Fruit fly (Drosophila melanogaster) whole organism, embryonic: ENCODE measurements around the gene Tpr2.

ENCODE experiments used
- BEAF-32 ChIP-seq: fragments of 200-800 bp; sonication (Bioruptor generic); optimal IDR thresholded peaks from 3 replicates; lab custom pipeline; 2017; ENCODE audit warnings: missing biosample characterization, missing genetic modification characterization, mild to moderate bottlenecking, moderate library complexity, missing genetic modification reagents
- CG10274 ChIP-seq: fragments of 200-800 bp; sonication (Bioruptor generic); optimal IDR thresholded peaks from 3 replicates; lab custom pipeline; 2017; ENCODE audit warnings: missing biosample characterization, mild to moderate bottlenecking, missing genetic modification characterization
- CG10565 ChIP-seq: fragments of 200-800 bp; sonication (Bioruptor generic); optimal IDR thresholded peaks from 3 replicates; lab custom pipeline; 2016; ENCODE audit warnings: missing biosample characterization, mild to moderate bottlenecking, missing genetic modification characterization
- CG11247 ChIP-seq: fragments of 200-800 bp; sonication (Bioruptor generic); IDR thresholded peaks from 2 replicates; pipeline ENCODE4 v1.3.6; 2022; ENCODE audit warnings: missing biosample characterization, missing genetic modification characterization
- CG11723 ChIP-seq: fragments of 200-800 bp; sonication (Bioruptor generic); optimal IDR thresholded peaks from 2 replicates; lab custom pipeline; 2017; ENCODE audit warnings: missing biosample characterization, mild to moderate bottlenecking, missing genetic modification characterization
- CG12769 ChIP-seq: fragments of 200-800 bp; sonication (Bioruptor generic); optimal IDR thresholded peaks from 2 replicates; lab custom pipeline; 2019; ENCODE audit warnings: missing biosample characterization, mild to moderate bottlenecking, missing genetic modification characterization, moderate library complexity
- CG15073 ChIP-seq: fragments of 200-800 bp; sonication (Bioruptor generic); optimal IDR thresholded peaks from 2 replicates; lab custom pipeline; 2016; ENCODE audit warnings: missing biosample characterization, missing genetic modification characterization
- CG15514 ChIP-seq: fragments of 200-800 bp; sonication (Bioruptor generic); optimal IDR thresholded peaks from 3 replicates; lab custom pipeline; 2017; ENCODE audit warnings: missing biosample characterization, missing genetic modification characterization, mild to moderate bottlenecking, moderate library complexity, missing genetic modification reagents
- CG1602 ChIP-seq: fragments of 200-800 bp; sonication (Bioruptor generic); optimal IDR thresholded peaks from 3 replicates; lab custom pipeline; 2016; ENCODE audit warnings: missing biosample characterization, missing genetic modification characterization
- CG17328 ChIP-seq: fragments of 200-800 bp; sonication (Bioruptor generic); IDR thresholded peaks from 2 replicates; pipeline ENCODE4 v1.3.6; 2022; ENCODE audit warnings: missing biosample characterization, missing genetic modification characterization
- CG17912 ChIP-seq: fragments of 200-800 bp; sonication (Bioruptor generic); optimal IDR thresholded peaks from 2 replicates; lab custom pipeline; 2018; ENCODE audit warnings: missing biosample characterization, mild to moderate bottlenecking, missing genetic modification characterization
- CG2712 ChIP-seq: fragments of 200-800 bp; optimal IDR thresholded peaks from 3 replicates; lab custom pipeline; 2019; ENCODE audit warnings: missing biosample characterization, mild to moderate bottlenecking, missing genetic modification characterization, moderate library complexity
- CG31365 ChIP-seq: fragments of 200-800 bp; sonication (Bioruptor generic); optimal IDR thresholded peaks from 2 replicates; lab custom pipeline; 2018; ENCODE audit warnings: missing biosample characterization, mild to moderate bottlenecking, missing genetic modification characterization
- CG31441 ChIP-seq: fragments of 200-800 bp; sonication (Bioruptor generic); IDR thresholded peaks from 2 replicates; pipeline ENCODE4 v1.3.6; 2022; ENCODE audit warnings: missing biosample characterization, missing genetic modification characterization
- CG32767 ChIP-seq: fragments of 200-800 bp; sonication (Bioruptor generic); IDR thresholded peaks from 2 replicates; pipeline ENCODE4 v1.3.6; 2022; ENCODE audit warnings: missing biosample characterization, missing genetic modification characterization
- CG33557 ChIP-seq: fragments of 200-800 bp; sonication (Bioruptor generic); optimal IDR thresholded peaks from 2 replicates; lab custom pipeline; 2019; ENCODE audit warnings: missing biosample characterization, mild to moderate bottlenecking, missing genetic modification characterization, moderate library complexity
- CG4424 ChIP-seq: fragments of 200-800 bp; sonication (Bioruptor generic); optimal IDR thresholded peaks from 3 replicates; lab custom pipeline; 2016; ENCODE audit warnings: missing biosample characterization, missing genetic modification characterization
- CG6813 ChIP-seq: fragments of 200-800 bp; sonication (Bioruptor generic); optimal IDR thresholded peaks from 2 replicates; lab custom pipeline; 2017; ENCODE audit warnings: missing biosample characterization, missing genetic modification characterization, mild to moderate bottlenecking, moderate library complexity, missing genetic modification reagents
- CG7271 ChIP-seq: fragments of 200-800 bp; sonication (Bioruptor generic); optimal IDR thresholded peaks from 2 replicates; lab custom pipeline; 2018; ENCODE audit warnings: missing biosample characterization, mild to moderate bottlenecking, missing genetic modification characterization, moderate library complexity
- CG9932 ChIP-seq: fragments of 200-800 bp; sonication (Bioruptor generic); IDR thresholded peaks from 2 replicates; pipeline ENCODE4 v1.3.6; 2022; ENCODE audit warnings: missing biosample characterization, missing genetic modification characterization
- CoRest ChIP-seq: fragments of 200-800 bp; sonication (Bioruptor generic); optimal IDR thresholded peaks from 3 replicates; lab custom pipeline; 2018; ENCODE audit warnings: missing biosample characterization, mild to moderate bottlenecking, missing genetic modification characterization, moderate library complexity
- ERR ChIP-seq: fragments of 200-800 bp; sonication (Bioruptor generic); optimal IDR thresholded peaks from 2 replicates; lab custom pipeline; 2016; ENCODE audit warnings: missing biosample characterization, missing genetic modification characterization
- Gug ChIP-seq: fragments of 200-800 bp; sonication (Bioruptor generic); IDR thresholded peaks from 4 replicates; pipeline ENCODE4 v1.3.6; 2022; ENCODE audit warnings: missing biosample characterization, missing genetic modification characterization
- Hr3 ChIP-seq: fragments of 200-800 bp; sonication (Bioruptor generic); optimal IDR thresholded peaks from 3 replicates; lab custom pipeline; 2016; ENCODE audit warnings: missing biosample characterization, missing genetic modification characterization
- Hr39 ChIP-seq: fragments of >200 bp; optimal IDR thresholded peaks from 2 replicates; lab custom pipeline; 2017
- MBD-R2 ChIP-seq: fragments of 200-800 bp; sonication (Bioruptor generic); IDR thresholded peaks from 2 replicates; pipeline ENCODE4 v1.3.6; 2022; ENCODE audit warnings: missing biosample characterization, missing genetic modification characterization
- Myb ChIP-seq: fragments of 200-800 bp; sonication (Bioruptor generic); optimal IDR thresholded peaks from 2 replicates; lab custom pipeline; 2016; ENCODE audit warnings: missing biosample characterization, missing genetic modification characterization
- NFAT ChIP-seq: fragments of 200-800 bp; sonication (Bioruptor generic); IDR thresholded peaks from 2 replicates; pipeline ENCODE4 v1.3.6; 2022; ENCODE audit warnings: missing biosample characterization, missing genetic modification characterization
- Nf-YC ChIP-seq: fragments of 200-800 bp; optimal IDR thresholded peaks from 3 replicates; lab custom pipeline; 2019; ENCODE audit warnings: missing biosample characterization, mild to moderate bottlenecking, missing genetic modification characterization, moderate library complexity
- Poxn ChIP-seq: fragments of 200-800 bp; sonication (Bioruptor generic); IDR thresholded peaks from 2 replicates; pipeline ENCODE4 v1.3.6; 2022; ENCODE audit warnings: missing biosample characterization, missing genetic modification characterization
- Xrp1 ChIP-seq: fragments of 200-800 bp; sonication (Bioruptor generic); IDR thresholded peaks from 2 replicates; pipeline ENCODE4 v1.3.6; 2022; ENCODE audit warnings: missing biosample characterization, missing genetic modification characterization
- amos ChIP-seq: fragments of 200-800 bp; sonication (Bioruptor generic); IDR thresholded peaks from 2 replicates; pipeline ENCODE4 v1.3.6; 2022; ENCODE audit warnings: missing biosample characterization, missing genetic modification characterization; ENCODE audit not compliant: partially characterized antibody
- cas ChIP-seq: fragments of 200-800 bp; sonication (Bioruptor generic); IDR thresholded peaks from 2 replicates; pipeline ENCODE4 v1.3.6; 2022; ENCODE audit warnings: missing biosample characterization, missing genetic modification characterization
- corto ChIP-seq: fragments of 200-800 bp; sonication (Bioruptor generic); optimal IDR thresholded peaks from 2 replicates; lab custom pipeline; 2016; ENCODE audit warnings: missing biosample characterization, mild to moderate bottlenecking, missing genetic modification characterization, moderate library complexity
- dimm ChIP-seq: fragments of 200-800 bp; sonication (Bioruptor generic); IDR thresholded peaks from 2 replicates; pipeline ENCODE4 v1.3.6; 2022; ENCODE audit warnings: missing biosample characterization, missing genetic modification characterization
- fru ChIP-seq: fragments of >200 bp; optimal IDR thresholded peaks from 2 replicates; lab custom pipeline; 2017
- her ChIP-seq: fragments of 200-800 bp; sonication (Bioruptor generic); optimal IDR thresholded peaks from 2 replicates; lab custom pipeline; 2016; ENCODE audit warnings: missing biosample characterization, missing genetic modification characterization
- lola ChIP-seq, 3 experiments: fragments of >200 bp in 2 of 3; fragments of 200-800 bp in 1 of 3; sonication (Bioruptor generic) in 1 of 3; optimal IDR thresholded peaks; 2 replicates each; lab custom pipeline; 2017 to 2019; ENCODE audit warnings: missing biosample characterization in 3 of 3, missing genetic modification characterization in 3 of 3, mild to moderate bottlenecking in 1 of 3, moderate library complexity in 1 of 3
- nau ChIP-seq: fragments of 200-800 bp; sonication (Bioruptor generic); optimal IDR thresholded peaks from 3 replicates; lab custom pipeline; 2017; ENCODE audit warnings: missing biosample characterization, mild to moderate bottlenecking, missing genetic modification characterization, missing genetic modification reagents
- pb ChIP-seq: fragments of 200-800 bp; sonication (Bioruptor generic); optimal IDR thresholded peaks from 3 replicates; lab custom pipeline; 2016; ENCODE audit warnings: missing biosample characterization, missing genetic modification characterization
- pfk ChIP-seq: fragments of 200-800 bp; sonication (Bioruptor generic); optimal IDR thresholded peaks from 2 replicates; lab custom pipeline; 2018; ENCODE audit warnings: missing biosample characterization, mild to moderate bottlenecking, missing genetic modification characterization, moderate library complexity
- pita ChIP-seq: fragments of 200-800 bp; sonication (Bioruptor generic); optimal IDR thresholded peaks from 2 replicates; lab custom pipeline; 2017; ENCODE audit warnings: missing biosample characterization, mild to moderate bottlenecking, missing genetic modification characterization
- prd ChIP-seq, 3 experiments: fragments of >200 bp in 2 of 3; fragments of 200-800 bp in 1 of 3; sonication (Bioruptor generic) in 1 of 3; optimal IDR thresholded peaks in 2 of 3; IDR thresholded peaks in 1 of 3; 2 replicates in 2 of 3; 3 replicates in 1 of 3; pipeline versions ENCODE4 v1.3.6 to Lab custom; 2017 to 2022; ENCODE audit warnings: missing biosample characterization in 1 of 3, missing genetic modification characterization in 1 of 3
- repo ChIP-seq: fragments of 200-800 bp; sonication (Bioruptor generic); optimal IDR thresholded peaks from 2 replicates; lab custom pipeline; 2016; ENCODE audit warnings: missing biosample characterization, missing genetic modification characterization
- rib ChIP-seq: fragments of 200-800 bp; sonication (Bioruptor generic); IDR thresholded peaks from 2 replicates; pipeline ENCODE4 v1.3.6; 2022; ENCODE audit warnings: missing biosample characterization, missing genetic modification characterization
- sens-2 ChIP-seq: fragments of 200-800 bp; sonication (Bioruptor generic); IDR thresholded peaks from 2 replicates; pipeline ENCODE4 v1.3.6; 2022; ENCODE audit warnings: missing biosample characterization, missing genetic modification characterization
- slou ChIP-seq: fragments of 200-800 bp; sonication (Bioruptor generic); optimal IDR thresholded peaks from 3 replicates; lab custom pipeline; 2016; ENCODE audit warnings: missing biosample characterization, missing genetic modification characterization
- slp2 ChIP-seq: fragments of 200-800 bp; sonication (Bioruptor generic); optimal IDR thresholded peaks from 2 replicates; lab custom pipeline; 2016; ENCODE audit warnings: missing biosample characterization, missing genetic modification characterization
- tgo ChIP-seq: fragments of 200-800 bp; sonication (Bioruptor generic); IDR thresholded peaks from 3 replicates; pipeline ENCODE4 v1.3.6; 2022; ENCODE audit warnings: missing biosample characterization, missing genetic modification characterization
- vfl ChIP-seq: fragments of 200-800 bp; sonication (Bioruptor generic); optimal IDR thresholded peaks from 2 replicates; lab custom pipeline; 2016; ENCODE audit warnings: missing biosample characterization, missing genetic modification characterization
- yki ChIP-seq: fragments of >200 bp; optimal IDR thresholded peaks from 3 replicates; lab custom pipeline; 2018

Gene Tpr2

dm6 chr2L:16548418-16549108 is 57.2 kb downstream of the Tpr2 start (continued):
- no peak for TF ChIP-seq CG2712 (tag; lab: Kevin White, UChicago)
- TF ChIP-seq pfk (GFP tag; lab: Kevin White, UChicago), result no peak
- TF ChIP-seq CG32767 (GFP tag; lab: Robert Waterston, UW), result no peak
- TF ChIP-seq prd (optimal IDR thresholded peaks at IDR 0.05; lab: Kevin White, UChicago), result no peak
- TF ChIP-seq prd (GFP tag; IDR thresholded peaks at IDR 0.05; lab: Robert Waterston, UW), result no peak
- no peak for TF ChIP-seq repo (GFP tag; lab: Kevin White, UChicago)
- no peak for TF ChIP-seq cas (GFP tag; lab: Robert Waterston, UW)
- TF ChIP-seq CG11723 (GFP tag; lab: Kevin White, UChicago), result no peak
- no peak for TF ChIP-seq Nf-YC
- no peak for TF ChIP-seq ERR (GFP tag; lab: Kevin White, UChicago)
- TF ChIP-seq vfl (GFP tag; lab: Kevin White, UChicago), result no peak
- no peak for TF ChIP-seq CG10274 (GFP tag; lab: Kevin White, UChicago)
- TF ChIP-seq CG31441 (GFP tag; lab: Robert Waterston, UW), result peak; percentile 48
- TF ChIP-seq MBD-R2 (GFP tag; lab: Robert Waterston, UW), result no peak
- TF ChIP-seq dimm (GFP tag; lab: Robert Waterston, UW), result no peak
- TF ChIP-seq CG33557, result no peak
- TF ChIP-seq pb (GFP tag; lab: Kevin White, UChicago), result no peak
- TF ChIP-seq sens-2 (GFP tag; lab: Robert Waterston, UW), result no peak
- TF ChIP-seq lola (GFP tag; optimal IDR thresholded peaks at IDR 0.05; lab: Kevin White, UChicago), result no peak
- TF ChIP-seq NFAT (GFP tag; lab: Robert Waterston, UW), result no peak
- no peak for TF ChIP-seq CG9932 (GFP tag; lab: Robert Waterston, UW)
- no peak for TF ChIP-seq Myb
- no peak for TF ChIP-seq CG17912 (GFP tag; lab: Kevin White, UChicago)
- TF ChIP-seq CG31365, result no peak
- TF ChIP-seq CG12769 (tag; lab: Kevin White, UChicago), result no peak
- no peak for TF ChIP-seq BEAF-32 (GFP tag; lab: Kevin White, UChicago)
- no peak for TF ChIP-seq pita (GFP tag; lab: Kevin White, UChicago)
- peak; percentile 14 for TF ChIP-seq CG6813 (GFP tag; lab: Kevin White, UChicago)
- no peak for TF ChIP-seq corto
- no peak for TF ChIP-seq CG15514 (GFP tag; lab: Kevin White, UChicago)
- no peak for TF ChIP-seq CG10565
- no peak for TF ChIP-seq fru
- no peak for TF ChIP-seq slou (GFP tag; lab: Kevin White, UChicago)
- peak; percentile 19 for TF ChIP-seq CG4424
- no peak for TF ChIP-seq CG1602 (GFP tag; lab: Kevin White, UChicago)
- no peak for TF ChIP-seq Hr39 (lab: Kevin White, UChicago)
- peak; percentile 38; the same call in 1 of the 2 replicates for TF ChIP-seq Xrp1 (GFP tag; lab: Robert Waterston, UW)
- TF ChIP-seq amos (GFP tag; lab: Robert Waterston, UW), result no peak
- no peak for TF ChIP-seq slp2 (GFP tag; lab: Kevin White, UChicago)
- no peak for TF ChIP-seq rib (GFP tag; lab: Robert Waterston, UW)
- TF ChIP-seq Gug, result no peak
- TF ChIP-seq CoRest (tag; lab: Kevin White, UChicago), result peak; percentile 59
- TF ChIP-seq CG17328 (GFP tag; lab: Robert Waterston, UW), result 0 out of 2 replicates have a peak, but pooled peaks have one; percentile 9
- TF ChIP-seq tgo (GFP tag; lab: Robert Waterston, UW), result peak; percentile 27; the same call in 1 of the 3 replicates
- no peak for TF ChIP-seq CG15073 (GFP tag; lab: Kevin White, UChicago)
- no peak for TF ChIP-seq nau (GFP tag; lab: Kevin White, UChicago)
- no peak for TF ChIP-seq CG11247 (GFP tag; lab: Robert Waterston, UW)
- TF ChIP-seq Poxn (GFP tag; lab: Robert Waterston, UW), result no peak
- TF ChIP-seq CG7271 (tag; lab: Kevin White, UChicago), result no peak
- no peak for TF ChIP-seq yki (lab: Kevin White, UChicago)
- TF ChIP-seq her (GFP tag; lab: Kevin White, UChicago), result no peak
- TF ChIP-seq Hr3 (GFP tag; lab: Kevin White, UChicago), result peak; percentile 27
